Worm (Caenorhabditis elegans) whole organism, late embryonic: ENCODE data around the gene ZK1320.13.

Experiments
- T23F11.4 ChIP-seq: fragments of 200-800 bp; sonication (Bioruptor generic); optimal IDR thresholded peaks from 2 replicates; lab custom pipeline; 2018; ENCODE audit warnings: mild to moderate bottlenecking, missing genetic modification characterization, missing compliant biosample characterization
- elt-4 ChIP-seq: sonication (generic microtip); optimal IDR thresholded peaks from 2 replicates; lab custom pipeline; 2016; ENCODE audit warnings: missing genetic modification characterization, missing compliant biosample characterization
- hlh-8 ChIP-seq: sonication (generic microtip); optimal IDR thresholded peaks from 2 replicates; lab custom pipeline; 2016; ENCODE audit warnings: missing genotype, missing genetic modification characterization, missing compliant biosample characterization
- nhr-11 ChIP-seq: fragments of 150-350 bp; optimal IDR thresholded peaks from 2 replicates; lab custom pipeline; 2014; ENCODE audit warnings: missing biosample characterization, missing genetic modification characterization
- pat-9 ChIP-seq: fragments of 200-800 bp; sonication (Bioruptor generic); optimal IDR thresholded peaks from 2 replicates; lab custom pipeline; 2018; ENCODE audit warnings: mild to moderate bottlenecking, missing genetic modification characterization, moderate library complexity, missing compliant biosample characterization
- ref-2 ChIP-seq: sonication (generic microtip); optimal IDR thresholded peaks from 2 replicates; lab custom pipeline; 2016; ENCODE audit warnings: missing genetic modification characterization, missing compliant biosample characterization
- sdc-2 ChIP-seq: sonication (generic microtip); optimal IDR thresholded peaks from 2 replicates; lab custom pipeline; 2016; ENCODE audit warnings: missing genotype, missing genetic modification characterization, missing compliant biosample characterization

DNA sequence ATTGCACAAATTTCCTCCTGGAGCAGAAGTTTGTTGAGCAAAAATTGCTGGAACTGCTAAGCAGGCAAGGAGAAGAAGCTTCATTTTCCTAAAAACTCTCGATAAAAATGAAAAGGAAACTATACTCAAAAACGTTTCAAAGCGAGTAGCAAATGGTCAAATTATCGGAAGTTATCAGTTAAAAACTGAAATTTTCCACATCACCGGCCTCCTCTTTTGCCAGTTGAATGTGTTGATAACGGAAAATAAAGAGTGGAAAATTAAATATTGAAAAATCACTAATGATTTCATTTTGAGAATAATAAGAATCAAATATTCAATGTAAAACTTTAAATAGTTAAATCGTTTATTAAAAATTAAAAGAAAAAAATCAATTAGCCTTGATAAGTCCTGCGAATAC lies 21.7 kb upstream of the ZK1320.13 start, which contains the start of gene ZK1320.2:
- TF ChIP-seq nhr-11 (tag; lab: Kevin White, UChicago), result no peak
- TF ChIP-seq elt-4 (tag; lab: Kevin White, UChicago), result no peak
- no peak for TF ChIP-seq hlh-8 (tag; lab: Kevin White, UChicago)
- no peak for TF ChIP-seq T23F11.4 (GFP tag; lab: Kevin White, UChicago)
- TF ChIP-seq sdc-2 (tag; lab: Kevin White, UChicago), result no peak
- TF ChIP-seq pat-9, result no peak
- TF ChIP-seq ref-2, result no peak
